Worm (Caenorhabditis elegans) whole organism, L1 larva: ENCODE data around the gene Y66D12A.8.

Experiments
- C16A3.4 ChIP-seq: fragments of 150-350 bp; optimal IDR thresholded peaks from 2 replicates; lab custom pipeline; 2014; ENCODE audit warnings: missing biosample characterization, missing genetic modification characterization
- F16B12.6 ChIP-seq: fragments of 150-350 bp; optimal IDR thresholded peaks from 2 replicates; lab custom pipeline; 2014; ENCODE audit warnings: missing biosample characterization, missing genetic modification characterization
- Y116A8C.19 ChIP-seq: sonication (generic microtip); optimal IDR thresholded peaks from 2 replicates; lab custom pipeline; 2016; ENCODE audit warnings: missing compliant biosample characterization, missing genetic modification characterization, borderline replicate concordance
- aly-2 ChIP-seq: fragments of 150-350 bp; optimal IDR thresholded peaks from 2 replicates; lab custom pipeline; 2014; ENCODE audit warnings: missing biosample characterization, missing genetic modification characterization
- ama-1 ChIP-seq: fragments of 150-350 bp; optimal IDR thresholded peaks from 2 replicates; lab custom pipeline; 2014
- blmp-1 ChIP-seq: fragments of 150-350 bp; optimal IDR thresholded peaks from 2 replicates; lab custom pipeline; 2014; ENCODE audit warnings: missing biosample characterization, missing genetic modification characterization
- ceh-63 ChIP-seq: fragments of 200-800 bp; sonication (Bioruptor generic); optimal IDR thresholded peaks from 2 replicates; lab custom pipeline; 2018; ENCODE audit warnings: mild to moderate bottlenecking, missing genetic modification characterization, missing compliant biosample characterization
- ceh-82 ChIP-seq, 3 experiments: fragments of 150-350 bp in 1 of 3; sonication (generic microtip) in 2 of 3; optimal IDR thresholded peaks; 2 replicates each; lab custom pipeline; 2014 to 2017; ENCODE audit warnings: missing biosample characterization in 3 of 3, missing genetic modification characterization in 3 of 3
- dpl-1 ChIP-seq, 3 experiments: fragments of 150-350 bp in 2 of 3; sonication (generic microtip) in 1 of 3; optimal IDR thresholded peaks; 2 replicates each; lab custom pipeline; 2014 to 2017; ENCODE audit warnings: missing biosample characterization in 3 of 3, missing genetic modification characterization in 3 of 3, missing genetic modification reagents in 3 of 3
- dsc-1 ChIP-seq: sonication (generic microtip); optimal IDR thresholded peaks from 2 replicates; lab custom pipeline; 2016; ENCODE audit warnings: mild to moderate bottlenecking, missing genetic modification characterization, missing compliant biosample characterization
- efl-1 ChIP-seq, 4 experiments: fragments of 150-350 bp; optimal IDR thresholded peaks in 3 of 4; peaks in 1 of 4; 1 replicate in 1 of 4; 2 replicates in 3 of 4; lab custom pipeline; 2014; ENCODE audit warnings: missing biosample characterization in 2 of 4, missing genetic modification characterization in 2 of 4, missing genetic modification reagents in 2 of 4
- efl-3 ChIP-seq: fragments of 200-800 bp; sonication (Bioruptor generic); optimal IDR thresholded peaks from 2 replicates; lab custom pipeline; 2018; ENCODE audit warnings: mild to moderate bottlenecking, missing genetic modification characterization, missing compliant biosample characterization
- elt-3 ChIP-seq, 6 experiments: fragments of 150-350 bp in 1 of 6; sonication (generic microtip); optimal IDR thresholded peaks; 2 replicates each; lab custom pipeline; 2017 to 2018; ENCODE audit warnings: missing biosample characterization in 6 of 6, missing genetic modification characterization in 6 of 6, inconsistent platforms in 1 of 6
- ets-5 ChIP-seq: fragments of 200-800 bp; sonication (Bioruptor generic); IDR thresholded peaks from 2 replicates; pipeline ENCODE4 v1.3.6; 2022; ENCODE audit warnings: missing genetic modification characterization, missing compliant biosample characterization
- fkh-10 ChIP-seq: sonication (generic microtip); optimal IDR thresholded peaks from 2 replicates; lab custom pipeline; 2017; ENCODE audit warnings: missing biosample characterization, missing genetic modification reagents, missing genetic modification characterization
- fkh-4 ChIP-seq: sonication (generic microtip); optimal IDR thresholded peaks from 2 replicates; lab custom pipeline; 2016; ENCODE audit warnings: missing compliant biosample characterization, missing genetic modification characterization, borderline replicate concordance
- fkh-8 ChIP-seq: sonication (generic microtip); optimal IDR thresholded peaks from 2 replicates; lab custom pipeline; 2016; ENCODE audit warnings: mild to moderate bottlenecking, missing genetic modification characterization, missing compliant biosample characterization
- grh-1 ChIP-seq: fragments of 200-800 bp; sonication (Bioruptor generic); IDR thresholded peaks from 2 replicates; pipeline ENCODE4 v1.3.6; 2022; ENCODE audit warnings: missing genetic modification reagents, missing genetic modification characterization, missing compliant biosample characterization
- hpl-2 ChIP-seq: fragments of 150-350 bp; optimal IDR thresholded peaks from 2 replicates; lab custom pipeline; 2014; ENCODE audit warnings: missing biosample characterization, missing genetic modification reagents, missing genetic modification characterization
- irx-1 ChIP-seq: sonication (generic microtip); optimal IDR thresholded peaks from 2 replicates; lab custom pipeline; 2016; ENCODE audit warnings: missing genetic modification characterization, missing compliant biosample characterization
- isw-1 ChIP-seq: fragments of 200-800 bp; sonication (Bioruptor generic); IDR thresholded peaks from 2 replicates; pipeline ENCODE4 v1.3.6; 2022; ENCODE audit warnings: missing genetic modification characterization, missing compliant biosample characterization
- jun-1 ChIP-seq: fragments of 150-350 bp; optimal IDR thresholded peaks from 2 replicates; lab custom pipeline; 2014; ENCODE audit warnings: missing biosample characterization, missing genetic modification reagents, missing genetic modification characterization
- lin-13 ChIP-seq: fragments of 150-350 bp; optimal IDR thresholded peaks from 2 replicates; lab custom pipeline; 2014; ENCODE audit warnings: missing biosample characterization, missing genetic modification reagents, missing genetic modification characterization
- lin-14 ChIP-seq: fragments of 200-800 bp; sonication (Bioruptor generic); optimal IDR thresholded peaks from 2 replicates; lab custom pipeline; 2018; ENCODE audit warnings: mild to moderate bottlenecking, missing genetic modification characterization, moderate library complexity, missing compliant biosample characterization
- lin-15B ChIP-seq: fragments of 150-350 bp; sonication (generic microtip); optimal IDR thresholded peaks from 3 replicates; lab custom pipeline; 2014; ENCODE audit warnings: missing biosample characterization, missing genetic modification characterization
- lin-39 ChIP-seq: fragments of 150-350 bp; optimal IDR thresholded peaks from 2 replicates; lab custom pipeline; 2014; ENCODE audit warnings: missing biosample characterization, missing genetic modification reagents, missing genetic modification characterization
- lsy-2 ChIP-seq, 2 experiments: fragments of 150-350 bp; optimal IDR thresholded peaks; 2 replicates each; lab custom pipeline; 2014; ENCODE audit warnings: missing biosample characterization in 2 of 2, missing genetic modification characterization in 2 of 2
- mab-9 ChIP-seq: fragments of 200-800 bp; sonication (Bioruptor generic); IDR thresholded peaks from 2 replicates; pipeline ENCODE4 v1.3.6; 2022; ENCODE audit warnings: missing genetic modification reagents, missing genetic modification characterization, missing compliant biosample characterization
- nhr-47 ChIP-seq: sonication (generic microtip); optimal IDR thresholded peaks from 2 replicates; lab custom pipeline; 2016; ENCODE audit warnings: mild to moderate bottlenecking, missing genetic modification characterization, moderate library complexity, missing compliant biosample characterization
- nhr-76 ChIP-seq: sonication (generic microtip); optimal IDR thresholded peaks from 2 replicates; lab custom pipeline; 2017; ENCODE audit warnings: missing biosample characterization, missing genetic modification characterization
- nhr-77 ChIP-seq: fragments of 150-350 bp; optimal IDR thresholded peaks from 2 replicates; lab custom pipeline; 2014; ENCODE audit warnings: missing biosample characterization, missing genetic modification characterization
- nhr-85 ChIP-seq: sonication (generic microtip); peaks from one replicate; lab custom pipeline; 2016; ENCODE audit warnings: missing genetic modification characterization, inconsistent platforms, missing compliant biosample characterization
- nhr-90 ChIP-seq: sonication (generic microtip); optimal IDR thresholded peaks from 2 replicates; lab custom pipeline; 2016; ENCODE audit warnings: mild to moderate bottlenecking, missing genetic modification characterization, missing compliant biosample characterization; ENCODE audit not compliant: poor library complexity
- pag-3 ChIP-seq: sonication (generic microtip); optimal IDR thresholded peaks from 2 replicates; lab custom pipeline; 2017; ENCODE audit warnings: missing genetic modification characterization, mild to moderate bottlenecking, missing compliant biosample characterization, antibody characterized with exemption, borderline replicate concordance; ENCODE audit not compliant: insufficient read depth
- pqm-1 ChIP-seq: sonication (generic microtip); optimal IDR thresholded peaks from 3 replicates; lab custom pipeline; 2017; ENCODE audit warnings: missing biosample characterization, missing genetic modification characterization
- sox-4 ChIP-seq: sonication (generic microtip); optimal IDR thresholded peaks from 2 replicates; lab custom pipeline; 2016; ENCODE audit warnings: missing genetic modification characterization, missing compliant biosample characterization
- swsn-7 ChIP-seq: sonication (generic microtip); optimal IDR thresholded peaks from 2 replicates; lab custom pipeline; 2016; ENCODE audit warnings: missing genetic modification characterization, missing compliant biosample characterization
- tbx-2 ChIP-seq: sonication (generic microtip); optimal IDR thresholded peaks from 2 replicates; lab custom pipeline; 2016; ENCODE audit warnings: missing genetic modification characterization, missing compliant biosample characterization
- tlp-1 ChIP-seq: fragments of 150-350 bp; optimal IDR thresholded peaks from 2 replicates; lab custom pipeline; 2014; ENCODE audit warnings: missing biosample characterization, missing genetic modification characterization
- unc-30 ChIP-seq: sonication (generic microtip); optimal IDR thresholded peaks from 2 replicates; lab custom pipeline; 2017; ENCODE audit warnings: missing biosample characterization, missing genetic modification characterization
- unc-62 ChIP-seq: fragments of 150-350 bp; optimal IDR thresholded peaks from 2 replicates; lab custom pipeline; 2014; ENCODE audit warnings: missing biosample characterization, missing genetic modification reagents, missing genetic modification characterization
- unc-98 ChIP-seq: fragments of 200-800 bp; sonication (Bioruptor generic); IDR thresholded peaks from 2 replicates; pipeline ENCODE4 v1.3.6; 2022; ENCODE audit warnings: missing genetic modification characterization, missing compliant biosample characterization
- vab-15 ChIP-seq: sonication (generic microtip); optimal IDR thresholded peaks from 2 replicates; lab custom pipeline; 2017; ENCODE audit warnings: missing genotype, mild to moderate bottlenecking, missing genetic modification characterization, missing compliant biosample characterization
- zag-1 ChIP-seq: fragments of 150-350 bp; optimal IDR thresholded peaks from 2 replicates; lab custom pipeline; 2014; ENCODE audit warnings: missing biosample characterization, missing genetic modification characterization
- ztf-11 ChIP-seq, 2 experiments: sonication (generic microtip); optimal IDR thresholded peaks; 2 replicates each; lab custom pipeline; 2016 to 2017; ENCODE audit warnings: missing genetic modification characterization in 2 of 2, missing biosample characterization in 1 of 2, missing compliant biosample characterization in 1 of 2

Y66D12A.8 gene

DNA sequence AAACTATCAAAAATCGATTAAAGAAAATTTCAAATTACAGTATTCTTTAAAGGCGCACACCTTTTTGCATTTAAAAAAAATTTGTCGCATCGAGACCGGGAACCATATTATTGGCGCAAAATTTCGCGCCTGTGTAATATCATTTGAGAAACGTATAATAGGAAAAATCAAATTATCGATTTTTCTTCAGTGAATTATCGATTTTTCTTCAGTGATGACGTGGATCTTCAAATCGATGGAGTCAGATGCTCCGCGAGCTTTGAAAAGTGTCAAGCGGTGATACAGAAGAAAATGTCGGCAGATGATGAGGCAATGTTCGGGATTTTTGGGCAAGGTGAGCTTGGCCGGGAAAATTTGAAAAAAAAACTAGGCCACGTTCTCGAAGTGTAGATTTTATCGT, 38.6 kb upstream of the Y66D12A.8 start:
- TF ChIP-seq C16A3.4 (no peak), pqm-1 (tag; lab: Kevin White, UChicago) (no peak), ceh-63 (GFP tag; lab: Kevin White, UChicago) (no peak), swsn-7 (no peak), nhr-90 (tag; lab: Kevin White, UChicago) (no peak)

DNA sequence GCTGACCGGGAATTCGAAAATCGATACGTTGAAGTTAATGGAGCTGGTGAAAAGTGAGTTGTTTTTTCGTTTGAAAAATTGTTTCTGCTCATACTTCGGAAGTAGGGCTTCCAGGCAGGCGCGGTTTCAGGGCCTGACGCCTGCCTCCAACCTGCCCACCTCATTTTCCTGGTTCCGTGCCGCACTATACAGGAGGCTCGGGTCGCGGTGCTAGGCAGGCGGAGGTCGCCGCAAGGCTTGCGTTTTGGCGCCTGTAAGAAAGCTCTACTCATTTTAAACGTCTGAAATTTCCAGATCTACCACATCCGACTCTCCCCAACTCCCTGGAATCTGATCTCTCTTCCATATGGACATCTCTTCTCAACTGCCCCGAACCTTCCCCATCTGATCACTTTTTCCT, 29.1 kb upstream of the Y66D12A.8 start:
- TF ChIP-seq mab-9 (GFP tag; lab: Robert Waterston, UW) = no peak
- no peak for TF ChIP-seq unc-98 (GFP tag; lab: Robert Waterston, UW)
- no peak for TF ChIP-seq blmp-1
- TF ChIP-seq zag-1 = no peak
- TF ChIP-seq unc-30 (tag; lab: Kevin White, UChicago) = no peak
- TF ChIP-seq isw-1 (GFP tag; lab: Robert Waterston, UW) = no peak

DNA sequence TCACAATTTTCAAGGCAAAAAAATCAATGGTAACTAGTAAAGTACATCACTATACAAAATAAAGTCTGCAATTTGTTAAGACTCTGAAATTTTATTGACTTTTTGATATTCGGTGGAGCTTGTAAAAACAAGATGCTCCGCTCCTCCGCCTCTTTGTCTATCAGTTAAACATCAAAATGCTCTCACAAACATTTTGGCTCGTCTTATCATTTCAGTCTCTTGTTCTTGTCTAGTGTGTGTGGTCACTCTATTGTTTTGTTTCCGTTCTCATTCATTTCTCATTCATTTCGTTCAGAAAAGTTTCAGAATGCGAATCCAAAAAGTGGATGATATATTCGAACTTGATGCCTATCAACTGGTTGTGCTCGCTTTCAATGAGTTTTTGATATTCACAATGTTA, 26.0 kb upstream of the Y66D12A.8 start, which contains the start of gene Y66D12A.13:
Gene Y66D12A.13, plus strand, starts transcription at position 301 of the 400 bp plus-strand sequence.
- TF ChIP-seq nhr-85 (no peak), isw-1 (GFP tag; lab: Robert Waterston, UW) (no peak), tbx-2 (no peak), efl-1 (optimal IDR thresholded peaks at IDR 0.05; lab: Kevin White, UChicago) (no peak), efl-1 (GFP tag; optimal IDR thresholded peaks at IDR 0.05 in 1 of 2; lab: Kevin White, UChicago) (peak in 1 of 2 experiments; percentile 71), jun-1 (tag; lab: Kevin White, UChicago) (no peak), F16B12.6 (no peak)

DNA sequence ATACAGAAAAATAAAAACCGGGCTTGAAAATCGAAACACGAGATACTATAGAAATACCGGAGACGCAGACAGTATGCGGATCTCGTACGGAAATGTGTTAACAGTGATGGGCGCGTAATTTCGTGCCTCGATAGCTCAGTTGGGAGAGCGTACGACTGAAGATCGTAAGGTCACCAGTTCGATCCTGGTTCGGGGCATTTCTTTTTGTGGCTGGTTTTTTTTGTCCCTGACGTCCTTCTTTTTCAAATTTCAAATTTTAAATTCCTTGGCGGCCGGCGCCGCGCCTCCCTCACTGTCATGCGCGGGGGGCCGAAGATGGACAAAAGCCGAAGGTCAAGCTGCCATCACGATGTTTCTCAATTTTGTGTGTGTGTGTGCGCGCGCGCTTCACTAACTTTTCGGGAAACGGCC, 19.3 kb upstream of the Y66D12A.8 start:
- TF ChIP-seq dpl-1 (GFP tag; optimal IDR thresholded peaks at IDR 0.05; lab: Kevin White, UChicago) (peak in 1 of 3 experiments; percentile 12), lsy-2 (tag; optimal IDR thresholded peaks at IDR 0.05; lab: Kevin White, UChicago) (peak in 1 of 2 experiments; percentile 11), mab-9 (GFP tag; lab: Robert Waterston, UW) (no peak), unc-30 (tag; lab: Kevin White, UChicago) (no peak), nhr-47 (tag; lab: Kevin White, UChicago) (peak; percentile 45), sox-4 (tag; lab: Kevin White, UChicago) (no peak), ets-5 (GFP tag; lab: Robert Waterston, UW) (no peak), pag-3 (tag; lab: Kevin White, UChicago) (no peak), dsc-1 (tag; lab: Kevin White, UChicago) (no peak), F16B12.6 (no peak), lin-14 (GFP tag; lab: Kevin White, UChicago) (peak; percentile 68), nhr-90 (tag; lab: Kevin White, UChicago) (peak; percentile 67), ztf-11 (tag; optimal IDR thresholded peaks at IDR 0.05; lab: Kevin White, UChicago) (no peak), jun-1 (tag; lab: Kevin White, UChicago) (no peak), tlp-1 (tag; lab: Kevin White, UChicago) (no peak), aly-2 (tag; lab: Kevin White, UChicago) (no peak), elt-3 (tag; optimal IDR thresholded peaks at IDR 0.05; lab: Kevin White, UChicago) (peak in 1 of 6 experiments; percentile 49), tbx-2 (no peak), nhr-85 (peak; percentile 83), hpl-2 (GFP tag; lab: Kevin White, UChicago) (no peak), nhr-77 (tag; lab: Kevin White, UChicago) (no peak), ceh-82 (tag; optimal IDR thresholded peaks at IDR 0.05; lab: Kevin White, UChicago) (no peak), fkh-8 (tag; lab: Kevin White, UChicago) (no peak), vab-15 (tag; lab: Kevin White, UChicago) (no peak), Y116A8C.19 (no peak), fkh-10 (GFP tag; lab: Kevin White, UChicago) (no peak), lin-39 (tag; lab: Kevin White, UChicago) (no peak), efl-3 (GFP tag; lab: Kevin White, UChicago) (no peak), lin-13 (GFP tag; lab: Kevin White, UChicago) (peak; percentile 7), unc-62 (GFP tag; lab: Kevin White, UChicago) (no peak), fkh-4 (no peak), grh-1 (GFP tag; lab: Robert Waterston, UW) (0 out of 2 replicates have a peak, but pooled peaks have one; percentile 23), nhr-76 (tag; lab: Kevin White, UChicago) (no peak), lin-15B (tag; lab: Kevin White, UChicago) (no peak), pqm-1 (tag; lab: Kevin White, UChicago) (no peak), ama-1 (lab: Kevin White, UChicago) (no peak), efl-1 (optimal IDR thresholded peaks at IDR 0.05; lab: Kevin White, UChicago) (peak in 1 of 2 experiments; percentile 32), efl-1 (GFP tag; optimal IDR thresholded peaks at IDR 0.05 in 1 of 2; lab: Kevin White, UChicago) (peak; percentile 8 to 92), swsn-7 (no peak), irx-1 (tag; lab: Kevin White, UChicago) (no peak)
